Worm (Caenorhabditis elegans): ENCODE results near the gene nrf-5.

Gene nrf-5

DNA sequence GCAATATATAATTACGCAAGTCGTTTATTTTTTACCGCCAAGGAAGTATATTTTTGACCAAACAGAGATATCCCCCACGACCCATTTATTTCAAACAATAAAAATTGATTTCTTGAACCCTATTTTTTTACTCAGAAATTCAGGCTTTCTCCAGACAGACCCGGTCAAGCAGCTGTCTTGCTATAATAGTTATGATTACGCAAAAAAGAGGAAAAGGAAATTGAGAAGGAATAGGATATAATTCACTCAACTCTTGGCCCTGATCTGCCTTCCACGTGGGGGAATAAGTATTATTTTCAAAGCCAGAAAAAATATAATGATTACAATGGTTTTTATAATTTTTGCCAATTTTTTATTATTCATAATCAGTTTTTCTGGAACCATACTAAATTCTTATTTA, 29.1 kb downstream of the nrf-5 start, which contains the start of gene srx-136:
Gene srx-136, plus strand, starts transcription at position 301 of the 400 bp plus-strand sequence.
- TF ChIP-seq ZK546.5 (tag; optimal IDR thresholded peaks at IDR 0.05) (no peak), ceh-16 (tag; optimal IDR thresholded peaks at IDR 0.05) (no peak), sem-4 (tag; optimal IDR thresholded peaks at IDR 0.05) (no peak), unc-55 (GFP tag; optimal IDR thresholded peaks at IDR 0.05) (no peak), mdl-1 (tag; optimal IDR thresholded peaks at IDR 0.05) (no peak), egl-27 (tag; optimal IDR thresholded peaks at IDR 0.05) (no peak), nhr-77 (tag; optimal IDR thresholded peaks at IDR 0.05) (no peak), ztf-11 (tag; optimal IDR thresholded peaks at IDR 0.05) (no peak), ama-1 (optimal IDR thresholded peaks at IDR 0.05) (no peak)

DNA sequence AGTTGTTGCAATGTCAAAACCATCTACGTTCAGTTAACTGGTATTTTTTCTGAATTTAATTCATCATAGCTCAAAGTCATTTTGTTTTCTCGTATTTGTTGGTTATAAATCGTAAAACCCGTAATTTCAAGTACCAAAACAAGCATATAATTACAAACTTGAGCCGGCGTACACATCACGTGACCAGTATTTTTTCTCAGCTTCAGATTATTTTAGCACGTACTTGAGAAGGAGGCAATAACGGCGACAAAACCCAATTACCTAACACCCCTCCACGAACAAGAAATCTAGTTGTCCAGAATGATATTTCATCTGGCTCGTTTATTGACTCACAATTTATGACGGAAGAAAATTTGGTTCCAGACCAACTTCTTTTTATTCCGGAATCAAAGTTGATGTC, 30.8 kb downstream of the nrf-5 start, which contains the start of gene srx-135:
Gene srx-135, plus strand, starts transcription at position 301 of the 400 bp plus-strand sequence.
- TF ChIP-seq lsy-2 (tag; optimal IDR thresholded peaks at IDR 0.05): no peak
- no peak for TF ChIP-seq nhr-10 (tag; optimal IDR thresholded peaks at IDR 0.05)
- TF ChIP-seq unc-39 (tag; optimal IDR thresholded peaks at IDR 0.05): no peak
- TF ChIP-seq elt-3 (tag; optimal IDR thresholded peaks at IDR 0.05): no peak
- no peak for TF ChIP-seq mbf-1 (tag; optimal IDR thresholded peaks at IDR 0.05)
- no peak for TF ChIP-seq ama-1 (optimal IDR thresholded peaks at IDR 0.05)
- TF ChIP-seq nhr-237 (tag; optimal IDR thresholded peaks at IDR 0.05): no peak
- no peak for TF ChIP-seq ceh-82 (tag; optimal IDR thresholded peaks at IDR 0.05)
- TF ChIP-seq ZK546.5 (tag; optimal IDR thresholded peaks at IDR 0.05): no peak
- no peak for TF ChIP-seq snpc-4 (tag; optimal IDR thresholded peaks at IDR 0.05)
- no peak for TF ChIP-seq mab-5 (tag; optimal IDR thresholded peaks at IDR 0.05)
- no peak for TF ChIP-seq ztf-4 (tag; optimal IDR thresholded peaks at IDR 0.05)
- TF ChIP-seq R02D3.7 (tag; optimal IDR thresholded peaks at IDR 0.05): no peak
- TF ChIP-seq sma-3 (GFP tag; optimal IDR thresholded peaks at IDR 0.05): no peak
- no peak for TF ChIP-seq nhr-21 (tag; optimal IDR thresholded peaks at IDR 0.05)
- no peak for TF ChIP-seq F13H6.1 (tag; optimal IDR thresholded peaks at IDR 0.05)
- TF ChIP-seq nhr-12 (tag; optimal IDR thresholded peaks at IDR 0.05): no peak

DNA sequence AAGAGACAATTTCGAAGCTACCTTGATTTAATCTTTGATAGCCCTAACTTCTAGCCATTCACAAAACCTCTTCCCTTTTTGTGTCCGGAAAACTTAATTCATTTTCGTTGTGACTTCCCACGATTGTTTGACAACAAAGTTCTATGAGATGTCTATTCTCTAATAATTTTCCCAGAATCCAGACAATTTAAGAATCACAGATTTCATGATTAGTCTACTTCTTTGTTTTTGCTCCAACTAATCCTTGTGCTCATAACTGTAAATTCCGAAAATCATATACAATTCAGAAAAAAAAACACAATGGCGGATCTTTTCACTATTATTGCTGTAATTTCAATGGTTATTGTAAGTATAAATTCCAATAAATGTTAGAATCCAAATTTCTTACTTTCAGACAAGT, 34.4 kb downstream of the nrf-5 start, which contains the start of gene srx-137:
Gene srx-137, plus strand, starts transcription at position 301 of the 400 bp plus-strand sequence.
- TF ChIP-seq F13H6.1 (tag; optimal IDR thresholded peaks at IDR 0.05): no peak
- no peak for TF ChIP-seq gmeb-1 (tag; optimal IDR thresholded peaks at IDR 0.05)
- no peak for TF ChIP-seq nhr-21 (tag; optimal IDR thresholded peaks at IDR 0.05)
- TF ChIP-seq lin-39 (tag; optimal IDR thresholded peaks at IDR 0.05): no peak
- TF ChIP-seq mab-5 (tag; optimal IDR thresholded peaks at IDR 0.05): no peak
- no peak for TF ChIP-seq zag-1 (tag; optimal IDR thresholded peaks at IDR 0.05)
- TF ChIP-seq sma-9 (GFP tag; optimal IDR thresholded peaks at IDR 0.05): no peak
- no peak for TF ChIP-seq sma-9 (tag; optimal IDR thresholded peaks at IDR 0.05)
- no peak for TF ChIP-seq C34F6.9 (tag; optimal IDR thresholded peaks at IDR 0.05)
- no peak for TF ChIP-seq lin-11 (tag; optimal IDR thresholded peaks at IDR 0.05)
- TF ChIP-seq dmd-4 (tag; optimal IDR thresholded peaks at IDR 0.05): no peak
- TF ChIP-seq mdl-1 (tag; optimal IDR thresholded peaks at IDR 0.05): no peak
- TF ChIP-seq egl-27 (tag; optimal IDR thresholded peaks at IDR 0.05): no peak
- TF ChIP-seq mbf-1 (tag; optimal IDR thresholded peaks at IDR 0.05): no peak

DNA sequence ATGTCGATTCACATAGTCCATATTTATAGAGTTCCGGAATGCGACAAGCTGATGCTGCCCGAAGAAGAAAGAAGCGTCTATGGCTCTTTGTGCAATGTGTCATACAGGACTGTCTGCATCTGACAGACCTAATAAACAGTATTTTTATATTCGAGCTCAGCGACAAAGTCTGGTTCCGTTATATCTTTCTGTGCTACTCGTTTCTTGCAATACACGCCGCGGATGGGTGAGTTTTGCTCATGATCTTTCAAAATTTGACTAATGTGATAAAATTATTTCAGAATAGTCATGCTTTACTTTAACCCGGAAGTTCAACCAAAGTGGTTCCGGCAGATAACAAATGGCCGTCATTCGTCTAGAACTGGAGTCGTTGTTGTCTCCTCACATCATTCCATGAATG, 35.6 kb downstream of the nrf-5 start:
- TF ChIP-seq nhr-77 (tag; optimal IDR thresholded peaks at IDR 0.05) (no peak), sma-3 (GFP tag; optimal IDR thresholded peaks at IDR 0.05) (no peak), lin-39 (tag; optimal IDR thresholded peaks at IDR 0.05) (no peak), mdl-1 (tag; optimal IDR thresholded peaks at IDR 0.05) (no peak), nhr-23 (tag; optimal IDR thresholded peaks at IDR 0.05) (no peak), blmp-1 (tag; optimal IDR thresholded peaks at IDR 0.05; ENCODE audit: insufficient read depth) (no peak), nhr-129 (tag; optimal IDR thresholded peaks at IDR 0.05) (no peak), nhr-11 (tag; optimal IDR thresholded peaks at IDR 0.05) (no peak), nhr-21 (tag; optimal IDR thresholded peaks at IDR 0.05) (no peak)

DNA sequence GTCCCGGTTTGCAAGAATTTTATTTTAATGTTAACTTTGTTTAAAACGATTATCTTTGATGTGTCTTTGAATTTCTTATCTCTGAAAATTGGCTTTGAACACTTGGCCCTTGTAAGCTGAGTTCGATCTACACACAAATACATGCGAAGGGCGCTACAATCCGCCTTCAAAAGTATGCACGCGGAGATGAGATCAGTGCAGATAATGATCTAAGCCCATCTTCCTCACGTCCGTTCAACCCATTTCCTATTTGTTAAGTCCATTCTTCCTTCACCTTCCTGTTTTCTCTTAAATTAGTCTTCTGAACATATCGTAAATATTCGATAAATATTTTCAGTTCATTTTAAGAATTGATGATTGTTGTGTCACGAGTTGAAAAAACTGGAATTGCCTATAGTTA, 38.3 kb downstream of the nrf-5 start, which contains the start of gene nhr-175:
Gene nhr-175, plus strand, starts transcription at position 339 of the 400 bp plus-strand sequence.
- no peak for TF ChIP-seq nhr-129 (tag; optimal IDR thresholded peaks at IDR 0.05)
- no peak for TF ChIP-seq peb-1 (tag; optimal IDR thresholded peaks at IDR 0.05)
- TF ChIP-seq dmd-4 (tag; optimal IDR thresholded peaks at IDR 0.05): no peak
- no peak for TF ChIP-seq ama-1 (optimal IDR thresholded peaks at IDR 0.05)
- no peak for TF ChIP-seq Y55F3AM.14 (GFP tag; optimal IDR thresholded peaks at IDR 0.05)
- TF ChIP-seq sma-9 (GFP tag; optimal IDR thresholded peaks at IDR 0.05): peak; percentile 69
- no peak for TF ChIP-seq sma-9 (tag; optimal IDR thresholded peaks at IDR 0.05)
- TF ChIP-seq gmeb-1 (tag; optimal IDR thresholded peaks at IDR 0.05): no peak
- TF ChIP-seq lin-39 (tag; optimal IDR thresholded peaks at IDR 0.05): no peak
- TF ChIP-seq elt-1 (tag; optimal IDR thresholded peaks at IDR 0.05): peak; percentile 87
- TF ChIP-seq F13H6.1 (tag; optimal IDR thresholded peaks at IDR 0.05): no peak
- no peak for TF ChIP-seq nhr-12 (tag; optimal IDR thresholded peaks at IDR 0.05)
- TF ChIP-seq ceh-16 (tag; optimal IDR thresholded peaks at IDR 0.05): peak; percentile 62
- peak; percentile 52 for TF ChIP-seq nhr-23 (tag; optimal IDR thresholded peaks at IDR 0.05)
- no peak for TF ChIP-seq unc-55 (GFP tag; optimal IDR thresholded peaks at IDR 0.05)
- no peak for TF ChIP-seq nhr-237 (tag; optimal IDR thresholded peaks at IDR 0.05)
- no peak for TF ChIP-seq zag-1 (tag; optimal IDR thresholded peaks at IDR 0.05)
- no peak for TF ChIP-seq ceh-82 (tag; optimal IDR thresholded peaks at IDR 0.05)
- no peak for TF ChIP-seq nhr-10 (tag; optimal IDR thresholded peaks at IDR 0.05)
